Fruit fly (Drosophila melanogaster): ENCODE results near the gene CG11403.

CG11403 gene

dm6 chrX:1236475-1236874, 3.2 kb downstream of the CG11403 start, which contains the start of gene CG3638 (continued):
- TF ChIP-seq CG30020 (tag; optimal IDR thresholded peaks at IDR 0.05) (peak; percentile 16), gce (GFP tag; IDR thresholded peaks at IDR 0.05) (no peak), ERR (GFP tag; optimal IDR thresholded peaks at IDR 0.05) (peak; percentile 20), GATAe (GFP tag; conservative IDR thresholded peaks at IDR 0.05) (no peak), Hr3 (GFP tag; optimal IDR thresholded peaks at IDR 0.05) (no peak), usp (GFP tag; optimal IDR thresholded peaks at IDR 0.05) (no peak), Dp (GFP tag; optimal IDR thresholded peaks at IDR 0.05) (peak; percentile 65), E2f2 (GFP tag; IDR thresholded peaks at IDR 0.05) (peak; percentile 69), CG9932 (GFP tag; IDR thresholded peaks at IDR 0.05) (peak; percentile 67), CG2116 (GFP tag; optimal IDR thresholded peaks at IDR 0.05) (peak; percentile 94), kay (GFP tag; optimal IDR thresholded peaks at IDR 0.05) (no peak), jumu (GFP tag; optimal IDR thresholded peaks at IDR 0.05) (peak; percentile 28), ac (GFP tag; optimal IDR thresholded peaks at IDR 0.05) (no peak), chif (GFP tag; optimal IDR thresholded peaks at IDR 0.05) (peak in 1 of 2 experiments; percentile 21), br (optimal IDR thresholded peaks at IDR 0.05) (no peak), D19A (tag; optimal IDR thresholded peaks at IDR 0.05) (peak; percentile 1), CG32532 (GFP tag; IDR thresholded peaks at IDR 0.05) (peak; percentile 58; the same call in 1 of the 2 replicates), Eip74EF (GFP tag; optimal IDR thresholded peaks at IDR 0.05) (no peak), CG1233 (GFP tag; optimal IDR thresholded peaks at IDR 0.05) (no peak), bowl (GFP tag; IDR thresholded peaks at IDR 0.05) (no peak), dan (GFP tag; IDR thresholded peaks at IDR 0.05) (no peak), hkb (optimal IDR thresholded peaks at IDR 0.05) (no peak), hkb (GFP tag; IDR thresholded peaks at IDR 0.05) (no peak), Ssrp (tag; optimal IDR thresholded peaks at IDR 0.05) (no peak), CG4854 (GFP tag; optimal IDR thresholded peaks at IDR 0.05) (no peak), onecut (GFP tag; IDR thresholded peaks at IDR 0.05) (peak; percentile 73), bab2 (GFP tag; optimal IDR thresholded peaks at IDR 0.05) (peak; percentile 6), CG8290 (GFP tag; optimal IDR thresholded peaks at IDR 0.05) (peak; percentile 99), CG8290 (tag; optimal IDR thresholded peaks at IDR 0.05) (peak in 1 of 2 experiments; percentile 91), chn (GFP tag; optimal IDR thresholded peaks at IDR 0.05) (peak; percentile 38), CG16813 (GFP tag; IDR thresholded peaks at IDR 0.05; ENCODE audit: partially characterized antibody) (peak; percentile 77), Six4 (GFP tag; optimal IDR thresholded peaks at IDR 0.05) (no peak), CG3847 (GFP tag; IDR thresholded peaks at IDR 0.05) (peak; percentile 36; the same call in 1 of the 2 replicates), Trl (optimal IDR thresholded peaks at IDR 0.05) (no peak), Trl (GFP tag; optimal IDR thresholded peaks at IDR 0.05) (peak; percentile 37), Bdp1 (GFP tag; optimal IDR thresholded peaks at IDR 0.05) (peak; percentile 34), sna (GFP tag; IDR thresholded peaks at IDR 0.05; ENCODE audit: partially characterized antibody) (peak; percentile 71; the same call in 1 of the 2 replicates), CG1603 (tag; optimal IDR thresholded peaks at IDR 0.05) (peak; percentile 88), CG12071 (GFP tag; optimal IDR thresholded peaks at IDR 0.05) (no peak), CG7271 (tag; optimal IDR thresholded peaks at IDR 0.05) (peak; percentile 9), h (optimal IDR thresholded peaks at IDR 0.05) (no peak), CG34422 (GFP tag; IDR thresholded peaks at IDR 0.05) (no peak), pan (optimal IDR thresholded peaks at IDR 0.05) (no peak), pan (GFP tag; optimal IDR thresholded peaks at IDR 0.05 in 1 of 2, IDR thresholded peaks at IDR 0.05 in 1 of 2) (no peak), CG9437 (GFP tag; optimal IDR thresholded peaks at IDR 0.05) (no peak), MBD-R2 (GFP tag; IDR thresholded peaks at IDR 0.05) (peak; percentile 74), al (GFP tag; IDR thresholded peaks at IDR 0.05) (no peak), Hand (GFP tag; optimal IDR thresholded peaks at IDR 0.05) (no peak), CG12769 (tag; optimal IDR thresholded peaks at IDR 0.05) (peak; percentile 54), hb (GFP tag; IDR thresholded peaks at IDR 0.05; ENCODE audit: partially characterized antibody) (peak; percentile 54), phol (tag; optimal IDR thresholded peaks at IDR 0.05) (peak; percentile 70), CG12744 (GFP tag; optimal IDR thresholded peaks at IDR 0.05) (peak; percentile 45), trem (tag; optimal IDR thresholded peaks at IDR 0.05) (peak; percentile 49), otp (GFP tag; IDR thresholded peaks at IDR 0.05) (no peak)
